Fruit fly (Drosophila melanogaster): ENCODE measurements around the gene Polr3D.
A peak's percentile ranks its signal among the peaks of the same experiment; 100 is the strongest.

Polr3D gene

dm6 chr3L:18114038-18114926, 4.9 kb upstream of the Polr3D start (continued):
- TF ChIP-seq CG8944 (GFP tag; optimal IDR thresholded peaks at IDR 0.05) (peak; percentile 6), ranshi (GFP tag; IDR thresholded peaks at IDR 0.05) (peak; percentile 9; the same call in 1 of the 2 replicates), sens-2 (GFP tag; IDR thresholded peaks at IDR 0.05) (no peak), CG5180 (GFP tag; optimal IDR thresholded peaks at IDR 0.05) (peak; percentile 43), row (GFP tag; IDR thresholded peaks at IDR 0.05) (no peak; the same call in 1 of the 3 replicates), Camta (GFP tag; optimal IDR thresholded peaks at IDR 0.05) (peak; percentile 22), CG9876 (GFP tag; optimal IDR thresholded peaks at IDR 0.05) (no peak), Ssrp (tag; optimal IDR thresholded peaks at IDR 0.05) (peak; percentile 50), sug (tag; optimal IDR thresholded peaks at IDR 0.05) (peak; percentile 55), Gsc (GFP tag; IDR thresholded peaks at IDR 0.05) (no peak), Asciz (GFP tag; optimal IDR thresholded peaks at IDR 0.05) (peak; percentile 37), pum (GFP tag; optimal IDR thresholded peaks at IDR 0.05) (no peak), CG16813 (GFP tag; IDR thresholded peaks at IDR 0.05; ENCODE audit: partially characterized antibody) (no peak), CG3726 (GFP tag; IDR thresholded peaks at IDR 0.05) (no peak), Fer1 (GFP tag; optimal IDR thresholded peaks at IDR 0.05) (no peak), CG7928 (GFP tag; optimal IDR thresholded peaks at IDR 0.05) (no peak), croc (GFP tag; conservative IDR thresholded peaks at IDR 0.05) (no peak), wek (GFP tag; optimal IDR thresholded peaks at IDR 0.05) (peak; percentile 41), kni (GFP tag; optimal IDR thresholded peaks at IDR 0.05) (peak; percentile 26), CG12104 (GFP tag; optimal IDR thresholded peaks at IDR 0.05) (no peak), stwl (tag; optimal IDR thresholded peaks at IDR 0.05) (no peak), slbo (GFP tag; IDR thresholded peaks at IDR 0.05) (peak; percentile 61), bigmax (GFP tag; optimal IDR thresholded peaks at IDR 0.05) (no peak), gcm2 (GFP tag; optimal IDR thresholded peaks at IDR 0.05) (no peak), pita (GFP tag; optimal IDR thresholded peaks at IDR 0.05) (peak; percentile 5), Kr (GFP tag; optimal IDR thresholded peaks at IDR 0.05) (no peak), zf30C (GFP tag; optimal IDR thresholded peaks at IDR 0.05) (peak; percentile 38), nmo (GFP tag; optimal IDR thresholded peaks at IDR 0.05) (peak; percentile 55), CG33557 (GFP tag; optimal IDR thresholded peaks at IDR 0.05) (no peak), Optix (GFP tag; IDR thresholded peaks at IDR 0.05) (no peak; the same call in 2 of the 3 replicates), Eip74EF (GFP tag; optimal IDR thresholded peaks at IDR 0.05) (peak in 1 of 2 experiments; percentile 66), Doc2 (GFP tag; IDR thresholded peaks at IDR 0.05) (no peak), CG15601 (tag; optimal IDR thresholded peaks at IDR 0.05) (no peak), sima (GFP tag; optimal IDR thresholded peaks at IDR 0.05) (no peak), CG10274 (GFP tag; optimal IDR thresholded peaks at IDR 0.05) (no peak), Stat92E (GFP tag; optimal IDR thresholded peaks at IDR 0.05) (no peak), Antp (GFP tag; optimal IDR thresholded peaks at IDR 0.05) (peak; percentile 27), CG17328 (GFP tag; IDR thresholded peaks at IDR 0.05) (peak; percentile 26; the same call in 1 of the 2 replicates), E2f2 (GFP tag; IDR thresholded peaks at IDR 0.05) (0 out of 2 replicates have a peak, but pooled peaks have one; percentile 23), CG6654 (GFP tag; optimal IDR thresholded peaks at IDR 0.05) (no peak), pnt (GFP tag; optimal IDR thresholded peaks at IDR 0.05) (no peak), insv (GFP tag; optimal IDR thresholded peaks at IDR 0.05) (no peak), cad (GFP tag; optimal IDR thresholded peaks at IDR 0.05) (no peak), Xrp1 (GFP tag; IDR thresholded peaks at IDR 0.05) (peak; percentile 34; the same call in 1 of the 2 replicates), Myb (GFP tag; optimal IDR thresholded peaks at IDR 0.05) (peak; percentile 9), CG4730 (GFP tag; IDR thresholded peaks at IDR 0.05) (peak; percentile 39; the same call in 1 of the 2 replicates), CG18764 (GFP tag; optimal IDR thresholded peaks at IDR 0.05) (no peak), CG12155 (GFP tag; optimal IDR thresholded peaks at IDR 0.05) (no peak), kay (GFP tag; optimal IDR thresholded peaks at IDR 0.05) (no peak)
